Worm (Caenorhabditis elegans): ENCODE measurements around the gene trap-2.
A peak's percentile ranks its signal among the peaks of the same experiment; 100 is the strongest.

trap-2 gene

DNA sequence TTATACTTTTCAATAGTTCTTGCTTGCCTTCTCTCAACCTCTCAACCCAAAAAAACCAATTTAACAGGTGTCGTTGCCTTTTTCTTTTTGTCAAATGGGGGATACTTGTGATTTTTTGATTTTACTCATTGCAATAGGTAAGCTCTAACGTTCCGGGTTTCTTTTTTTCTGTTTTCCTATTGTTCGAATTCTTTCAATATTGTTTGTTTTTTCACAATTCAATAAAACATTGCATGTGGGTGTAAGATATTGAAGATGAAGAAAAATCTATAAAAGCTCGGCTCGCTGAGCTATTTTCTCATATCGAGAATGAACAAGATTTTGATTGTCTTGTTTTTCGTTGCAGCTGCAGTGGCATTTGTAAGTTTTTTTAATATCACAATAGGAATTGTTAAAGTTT lies 2.7 kb upstream of the trap-2 start, which contains the start of gene T04G9.7:
Gene T04G9.7 (plus strand): TSS at position 301 of the 400 bp plus-strand sequence.
- TF ChIP-seq sma-3 (GFP tag; optimal IDR thresholded peaks at IDR 0.05) (no peak), ceh-16 (tag; optimal IDR thresholded peaks at IDR 0.05) (no peak), unc-62 (GFP tag; optimal IDR thresholded peaks at IDR 0.05) (no peak), R02D3.7 (tag; optimal IDR thresholded peaks at IDR 0.05) (no peak), nhr-23 (tag; optimal IDR thresholded peaks at IDR 0.05) (no peak), blmp-1 (tag; optimal IDR thresholded peaks at IDR 0.05; ENCODE audit: insufficient read depth) (no peak), ztf-11 (tag; optimal IDR thresholded peaks at IDR 0.05) (no peak), egl-27 (tag; optimal IDR thresholded peaks at IDR 0.05) (no peak), fos-1 (tag; optimal IDR thresholded peaks at IDR 0.05) (no peak), zag-1 (tag; optimal IDR thresholded peaks at IDR 0.05) (no peak), ama-1 (optimal IDR thresholded peaks at IDR 0.05) (no peak), nhr-12 (tag; optimal IDR thresholded peaks at IDR 0.05) (no peak), elt-3 (tag; optimal IDR thresholded peaks at IDR 0.05) (no peak), snpc-4 (tag; optimal IDR thresholded peaks at IDR 0.05) (no peak), ztf-4 (tag; optimal IDR thresholded peaks at IDR 0.05) (no peak), F13H6.1 (tag; optimal IDR thresholded peaks at IDR 0.05) (no peak), mab-5 (tag; optimal IDR thresholded peaks at IDR 0.05) (no peak), crh-2 (tag; optimal IDR thresholded peaks at IDR 0.05) (no peak)

DNA sequence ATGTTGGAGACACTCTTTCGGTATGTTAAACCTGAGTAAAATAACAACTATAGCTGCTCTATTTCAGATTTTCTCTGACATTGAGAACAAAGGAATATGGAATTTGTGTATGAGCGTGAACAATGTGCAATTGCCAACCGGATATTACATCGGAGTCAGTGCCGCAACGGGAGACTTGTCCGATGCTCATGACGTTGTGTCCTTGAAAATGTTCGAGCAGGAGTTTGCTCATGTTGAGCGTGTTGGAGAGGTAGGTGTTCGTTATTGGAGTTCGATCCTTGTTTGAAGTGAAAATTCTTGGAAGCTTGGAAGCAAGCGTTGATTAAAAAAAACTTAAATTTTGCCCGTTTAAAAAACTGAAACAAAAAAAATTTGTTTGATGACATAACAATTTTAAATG lies 1.7 kb upstream of the trap-2 start:
- TF ChIP-seq elt-3 (tag; optimal IDR thresholded peaks at IDR 0.05) (no peak), egl-27 (tag; optimal IDR thresholded peaks at IDR 0.05) (no peak), peb-1 (tag; optimal IDR thresholded peaks at IDR 0.05) (no peak), elt-1 (tag; optimal IDR thresholded peaks at IDR 0.05) (no peak), sma-3 (GFP tag; optimal IDR thresholded peaks at IDR 0.05) (no peak), ztf-1 (GFP tag; conservative IDR thresholded peaks at IDR 0.05) (no peak), ceh-16 (tag; optimal IDR thresholded peaks at IDR 0.05) (no peak), C34F6.9 (tag; optimal IDR thresholded peaks at IDR 0.05) (no peak), gmeb-1 (tag; optimal IDR thresholded peaks at IDR 0.05) (no peak)

DNA sequence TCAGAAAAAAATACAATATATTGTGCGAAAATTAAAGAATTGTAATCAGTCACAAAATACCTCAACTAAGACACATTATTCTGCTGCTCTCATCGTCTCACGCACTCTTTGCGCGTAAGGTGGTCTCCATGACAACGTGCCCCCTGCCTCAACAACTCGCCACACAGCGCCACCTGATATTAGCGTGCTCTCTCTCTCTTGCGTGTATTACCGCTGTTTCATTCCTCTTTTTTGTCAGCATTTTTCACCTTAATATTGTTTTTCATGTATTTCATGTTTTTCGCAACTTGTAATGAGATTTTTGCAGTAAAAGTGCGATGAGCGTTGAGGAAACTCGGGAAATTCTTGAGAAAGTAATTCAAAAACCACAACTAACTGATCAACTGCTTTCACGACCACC lies 4.4 kb downstream of the trap-2 start, which contains the start of gene dyf-11:
Gene dyf-11 (plus strand): TSS at position 301 of the 400 bp plus-strand sequence.
- TF ChIP-seq nhr-129 (tag; optimal IDR thresholded peaks at IDR 0.05) (no peak), lin-11 (tag; optimal IDR thresholded peaks at IDR 0.05) (peak; percentile 29), nhr-23 (tag; optimal IDR thresholded peaks at IDR 0.05) (no peak), skn-1 (tag; optimal IDR thresholded peaks at IDR 0.05) (peak; percentile 39), mdl-1 (tag; optimal IDR thresholded peaks at IDR 0.05) (no peak)

DNA sequence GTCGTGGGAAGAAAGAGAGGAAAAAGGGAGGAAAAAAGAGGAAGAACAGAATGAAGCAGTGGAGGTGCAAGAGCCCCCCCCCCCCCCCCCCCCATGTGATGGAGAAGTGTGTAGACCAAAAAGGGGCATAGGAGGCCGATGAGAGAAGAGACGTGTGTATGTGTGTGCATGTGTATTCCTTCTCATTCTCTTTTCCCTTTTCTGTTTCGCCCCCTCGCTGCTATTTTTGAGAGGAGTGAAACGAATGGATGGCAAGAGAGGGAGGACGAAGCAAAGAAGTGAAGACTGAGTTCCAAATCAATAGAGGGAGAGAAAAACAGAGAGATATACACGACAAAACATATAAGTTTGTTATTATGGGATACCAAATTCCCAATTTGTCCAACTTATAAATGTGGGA lies 7.3 kb downstream of the trap-2 start:
- TF ChIP-seq Y55F3AM.14 (GFP tag; optimal IDR thresholded peaks at IDR 0.05) (peak; percentile 24), sma-9 (GFP tag; optimal IDR thresholded peaks at IDR 0.05) (no peak), sma-9 (tag; optimal IDR thresholded peaks at IDR 0.05) (no peak), zag-1 (tag; optimal IDR thresholded peaks at IDR 0.05) (peak; percentile 54), mab-5 (tag; optimal IDR thresholded peaks at IDR 0.05) (no peak), crh-2 (tag; optimal IDR thresholded peaks at IDR 0.05) (peak; percentile 61), nhr-129 (tag; optimal IDR thresholded peaks at IDR 0.05) (peak; percentile 57), unc-55 (GFP tag; optimal IDR thresholded peaks at IDR 0.05) (peak; percentile 76), mdl-1 (tag; optimal IDR thresholded peaks at IDR 0.05) (peak in 1 of 2 experiments; percentile 30), ztf-4 (tag; optimal IDR thresholded peaks at IDR 0.05) (no peak), lsy-2 (tag; optimal IDR thresholded peaks at IDR 0.05) (peak in 1 of 2 experiments; percentile 34), C34F6.9 (tag; optimal IDR thresholded peaks at IDR 0.05) (peak; percentile 44)

DNA sequence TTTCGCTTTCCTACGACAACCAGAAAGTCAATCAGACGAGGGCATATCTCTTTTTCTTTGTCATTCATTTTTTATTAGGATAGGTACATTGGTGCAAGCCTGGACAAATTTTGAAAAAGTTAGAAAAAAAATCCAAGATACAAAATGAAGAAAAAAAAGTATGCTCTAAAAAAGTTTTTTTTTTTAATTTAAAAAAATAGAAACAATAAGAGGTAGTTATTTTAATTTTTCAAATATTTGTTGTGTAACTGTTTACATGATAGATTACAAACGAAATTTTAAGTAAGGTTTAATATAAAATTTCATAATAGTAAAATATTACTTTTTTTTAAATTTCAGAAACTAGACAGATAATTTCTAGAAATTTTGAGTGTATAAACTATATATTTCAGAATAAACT lies 8.2 kb downstream of the trap-2 start, which contains the start of gene aex-3:
Gene aex-3 (minus strand): TSS at position 101 of the 400 bp plus-strand sequence.
- TF ChIP-seq unc-55 (GFP tag; optimal IDR thresholded peaks at IDR 0.05) = no peak
- no peak for TF ChIP-seq lsy-2 (tag; optimal IDR thresholded peaks at IDR 0.05)
- no peak for TF ChIP-seq mab-5 (tag; optimal IDR thresholded peaks at IDR 0.05)
- no peak for TF ChIP-seq nhr-12 (tag; optimal IDR thresholded peaks at IDR 0.05)
- TF ChIP-seq mbf-1 (tag; optimal IDR thresholded peaks at IDR 0.05) = no peak
- TF ChIP-seq elt-3 (tag; optimal IDR thresholded peaks at IDR 0.05) = no peak
- no peak for TF ChIP-seq unc-62 (GFP tag; optimal IDR thresholded peaks at IDR 0.05)
- no peak for TF ChIP-seq ceh-16 (tag; optimal IDR thresholded peaks at IDR 0.05)
- no peak for TF ChIP-seq nhr-237 (tag; optimal IDR thresholded peaks at IDR 0.05)
- no peak for TF ChIP-seq mdl-1 (tag; optimal IDR thresholded peaks at IDR 0.05)
- TF ChIP-seq sma-9 (GFP tag; optimal IDR thresholded peaks at IDR 0.05) = no peak
- TF ChIP-seq sma-9 (tag; optimal IDR thresholded peaks at IDR 0.05) = no peak
- TF ChIP-seq egl-27 (tag; optimal IDR thresholded peaks at IDR 0.05) = no peak
- TF ChIP-seq lin-13 (GFP tag; optimal IDR thresholded peaks at IDR 0.05) = no peak

Measured in whole organism, L2 larva.